Fruit fly (Drosophila melanogaster) whole organism: ENCODE measurements around the gene CRAT.

Experiments used
- Dll ChIP-seq: fragments of >200 bp; optimal IDR thresholded peaks from 2 replicates; lab custom pipeline; 2017
- pan ChIP-seq: fragments of >200 bp; optimal IDR thresholded peaks from 2 replicates; lab custom pipeline; 2017
- psq ChIP-seq: fragments of >200 bp; optimal IDR thresholded peaks from 2 replicates; lab custom pipeline; 2017
- usp ChIP-seq: fragments of >200 bp; optimal IDR thresholded peaks from 2 replicates; lab custom pipeline; 2017; ENCODE audit warnings: missing biosample characterization, missing genetic modification characterization, mixed read lengths

DNA sequence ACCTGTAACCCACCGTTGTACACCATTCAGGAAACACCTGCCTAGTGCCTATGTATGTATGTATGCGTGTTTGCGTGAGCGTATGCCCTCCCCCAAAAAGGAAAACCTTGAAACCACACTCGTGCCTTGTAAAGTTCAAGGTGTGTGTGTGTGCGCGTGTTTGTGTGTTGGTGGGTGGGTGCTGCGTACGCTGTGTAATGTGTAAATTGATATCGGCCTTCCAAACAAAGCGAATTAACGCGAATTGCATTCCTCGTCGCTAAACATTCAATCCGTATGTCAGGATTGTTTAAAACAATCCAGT, 7.6 kb upstream of the CRAT start:
- TF ChIP-seq usp (GFP tag; lab: Kevin White, UChicago) = no peak
- no peak for TF ChIP-seq pan (lab: Kevin White, UChicago)
- TF ChIP-seq Dll (lab: Kevin White, UChicago) = no peak
- TF ChIP-seq psq (lab: Kevin White, UChicago) = no peak
